Worm (Caenorhabditis elegans) whole organism, midembryonic: ENCODE measurements around the gene nas-28.

Experiments
- T22C8.4 ChIP-seq: fragments of 200-800 bp; sonication (Bioruptor generic); IDR thresholded peaks from 2 replicates; pipeline ENCODE4 v1.3.6; 2022; ENCODE audit warnings: missing genetic modification characterization, missing compliant biosample characterization
- flt-1 ChIP-seq: fragments of 200-800 bp; sonication (Bioruptor generic); IDR thresholded peaks from 2 replicates; pipeline ENCODE4 v1.3.6; 2022; ENCODE audit warnings: missing genetic modification characterization, missing compliant biosample characterization
- klf-2 ChIP-seq: fragments of 200-800 bp; sonication (Bioruptor generic); conservative IDR thresholded peaks from 2 replicates; pipeline ENCODE4 v1.3.6; 2022; ENCODE audit warnings: missing genetic modification reagents, missing genetic modification characterization, missing compliant biosample characterization
- ztf-29 ChIP-seq: fragments of 200-800 bp; sonication (Bioruptor generic); IDR thresholded peaks from 2 replicates; pipeline ENCODE4 v1.3.6; 2022; ENCODE audit warnings: missing genetic modification reagents, missing genetic modification characterization, missing compliant biosample characterization

ce11 chrIII:6210215-6210822, 27.3 kb upstream of the nas-28 start:
- TF ChIP-seq flt-1 (GFP tag; lab: Robert Waterston, UW) = no peak
- no peak for TF ChIP-seq klf-2 (GFP tag; lab: Robert Waterston, UW)
- TF ChIP-seq ztf-29 (GFP tag; lab: Robert Waterston, UW) = no peak
- no peak for TF ChIP-seq T22C8.4 (GFP tag; lab: Robert Waterston, UW)
